Worm (Caenorhabditis elegans) whole organism, L4 larva: ENCODE data around the gene adal-1.

Experiments
- F10B5.3 ChIP-seq: sonication (generic microtip); optimal IDR thresholded peaks from 2 replicates; lab custom pipeline; 2016; ENCODE audit warnings: mild to moderate bottlenecking, missing genetic modification characterization, missing compliant biosample characterization
- ama-1 ChIP-seq: fragments of 150-350 bp; optimal IDR thresholded peaks from 2 replicates; lab custom pipeline; 2014; ENCODE audit warnings: inconsistent platforms, mixed read lengths
- ces-1 ChIP-seq: fragments of 150-350 bp; sonication (generic microtip); optimal IDR thresholded peaks from 4 replicates; lab custom pipeline; 2014; ENCODE audit warnings: missing biosample characterization, missing genetic modification reagents, missing genetic modification characterization
- saeg-2 ChIP-seq: fragments of 200-800 bp; sonication (Bioruptor generic); IDR thresholded peaks from 2 replicates; pipeline ENCODE4 v1.3.6; 2022; ENCODE audit warnings: missing genetic modification reagents, missing genetic modification characterization, missing compliant biosample characterization
- skn-1 ChIP-seq: fragments of 150-350 bp; optimal IDR thresholded peaks from 2 replicates; lab custom pipeline; 2014; ENCODE audit warnings: missing biosample characterization, missing genetic modification characterization

DNA sequence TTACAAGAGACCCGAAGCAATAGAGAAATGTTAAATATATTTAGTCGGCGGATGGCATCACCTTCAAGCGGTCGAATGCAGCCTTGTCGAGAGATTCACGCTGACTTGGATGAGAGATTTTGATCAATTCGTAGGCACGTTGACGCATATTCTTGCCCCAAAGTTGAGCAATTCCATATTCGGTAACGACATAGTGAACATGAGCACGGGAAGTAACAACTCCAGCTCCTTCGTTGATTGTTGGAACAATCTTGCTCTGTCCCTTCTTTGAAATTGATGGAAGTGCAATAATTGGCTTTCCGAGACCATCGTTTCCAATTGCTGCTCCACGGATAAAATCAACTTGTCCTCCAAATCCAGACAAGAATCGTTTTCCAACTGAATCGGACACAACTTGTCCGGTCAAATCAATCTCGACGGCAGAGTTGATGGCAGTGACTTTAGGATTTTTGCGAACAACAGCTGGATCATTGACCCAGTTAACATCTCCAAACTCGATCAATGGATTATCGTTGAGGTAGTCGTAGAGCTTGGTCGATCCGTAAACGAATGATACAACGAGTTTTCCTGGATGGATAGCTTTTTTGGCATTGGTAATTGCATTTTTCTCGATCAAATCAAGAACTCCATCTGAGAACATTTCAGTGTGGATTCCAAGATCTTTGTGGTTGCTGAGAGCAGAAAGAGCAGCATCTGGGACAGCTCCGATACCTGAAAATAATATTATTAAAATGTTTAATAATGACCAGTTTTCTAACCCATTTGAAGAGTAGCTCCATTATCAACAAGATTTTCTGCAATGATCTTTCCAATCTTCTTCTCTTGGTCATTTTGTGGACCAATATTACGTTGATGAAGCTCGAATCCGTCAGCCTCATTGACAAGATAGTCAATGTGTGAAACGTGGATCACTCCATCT, 4.5 kb downstream of the adal-1 start:
- TF ChIP-seq ama-1 (lab: Kevin White, UChicago), result peak; percentile 76
- 0 out of 2 replicates have a peak, but pooled peaks have one; percentile 44 for TF ChIP-seq saeg-2
- TF ChIP-seq skn-1 (tag; lab: Kevin White, UChicago), result no peak
- no peak for TF ChIP-seq F10B5.3 (tag; lab: Kevin White, UChicago)
- TF ChIP-seq ces-1, result no peak
